Fruit fly (Drosophila melanogaster) whole organism, embryonic: ENCODE results near the gene Not10.

Experiments used
- Ada2b ChIP-seq: fragments of 200-800 bp; sonication (Bioruptor generic); IDR thresholded peaks from 2 replicates; pipeline ENCODE4 v1.3.6; 2022; ENCODE audit warnings: missing biosample characterization, missing genetic modification characterization
- CG10431 ChIP-seq: fragments of 200-800 bp; sonication (Bioruptor generic); optimal IDR thresholded peaks from 3 replicates; lab custom pipeline; 2018; ENCODE audit warnings: missing biosample characterization, mild to moderate bottlenecking, missing genetic modification characterization
- CG12071 ChIP-seq: fragments of 200-800 bp; sonication (Bioruptor generic); optimal IDR thresholded peaks from 3 replicates; lab custom pipeline; 2018; ENCODE audit warnings: missing biosample characterization, mild to moderate bottlenecking, missing genetic modification characterization
- CG12391 ChIP-seq: fragments of 200-800 bp; sonication (Bioruptor generic); optimal IDR thresholded peaks from 3 replicates; lab custom pipeline; 2018; ENCODE audit warnings: missing biosample characterization, mild to moderate bottlenecking, missing genetic modification characterization, moderate library complexity
- CG13424 ChIP-seq: fragments of 200-800 bp; sonication (Bioruptor generic); optimal IDR thresholded peaks from 2 replicates; lab custom pipeline; 2019; ENCODE audit warnings: missing biosample characterization, mild to moderate bottlenecking, missing genetic modification characterization, moderate library complexity
- CG17186 ChIP-seq: fragments of 200-800 bp; sonication (Bioruptor generic); optimal IDR thresholded peaks from 3 replicates; lab custom pipeline; 2017; ENCODE audit warnings: missing biosample characterization, missing genetic modification reagents, missing genetic modification characterization
- CG17359 ChIP-seq: fragments of 200-800 bp; sonication (Bioruptor generic); optimal IDR thresholded peaks from 3 replicates; lab custom pipeline; 2018; ENCODE audit warnings: missing biosample characterization, mild to moderate bottlenecking, missing genetic modification characterization, moderate library complexity
- CG18262 ChIP-seq: fragments of 200-800 bp; optimal IDR thresholded peaks from 3 replicates; lab custom pipeline; 2019; ENCODE audit warnings: missing biosample characterization, mild to moderate bottlenecking, missing genetic modification characterization, moderate library complexity
- CG18764 ChIP-seq: fragments of 200-800 bp; sonication (Bioruptor generic); optimal IDR thresholded peaks from 3 replicates; lab custom pipeline; 2016; ENCODE audit warnings: missing biosample characterization, missing genetic modification characterization
- CG2129 ChIP-seq: fragments of 200-800 bp; sonication (Bioruptor generic); IDR thresholded peaks from 2 replicates; pipeline ENCODE4 v1.3.6; 2022; ENCODE audit warnings: missing biosample characterization, missing genetic modification characterization; ENCODE audit not compliant: partially characterized antibody
- CG30020 ChIP-seq: fragments of 200-800 bp; optimal IDR thresholded peaks from 2 replicates; lab custom pipeline; 2019; ENCODE audit warnings: missing biosample characterization, mild to moderate bottlenecking, missing genetic modification characterization, moderate library complexity
- CG4707 ChIP-seq: fragments of 200-800 bp; sonication (Bioruptor generic); optimal IDR thresholded peaks from 2 replicates; lab custom pipeline; 2018; ENCODE audit warnings: missing biosample characterization, mild to moderate bottlenecking, missing genetic modification characterization, moderate library complexity
- CkIIα-i1 ChIP-seq: fragments of 200-800 bp; sonication (Bioruptor generic); IDR thresholded peaks from 2 replicates; pipeline ENCODE4 v1.3.6; 2022; ENCODE audit warnings: missing biosample characterization, missing genetic modification characterization
- D ChIP-seq, 2 experiments: fragments of 200-800 bp in 1 of 2; fragments of >200 bp in 1 of 2; sonication (Bioruptor generic) in 1 of 2; optimal IDR thresholded peaks; 2 replicates in 1 of 2; 3 replicates in 1 of 2; lab custom pipeline; 2017; ENCODE audit warnings: mild to moderate bottlenecking in 1 of 2, missing biosample characterization in 1 of 2, missing genetic modification characterization in 1 of 2, missing genetic modification reagents in 1 of 2
- D19A ChIP-seq: fragments of 200-800 bp; optimal IDR thresholded peaks from 3 replicates; lab custom pipeline; 2019; ENCODE audit warnings: missing biosample characterization, mild to moderate bottlenecking, missing genetic modification characterization, moderate library complexity
- Dfd ChIP-seq, 2 experiments: fragments of >200 bp; optimal IDR thresholded peaks; 2 replicates each; lab custom pipeline; 2017; ENCODE audit warnings: missing biosample characterization in 2 of 2, missing genetic modification characterization in 2 of 2
- Hr51 ChIP-seq, 2 experiments: fragments of 200-800 bp; sonication (Bioruptor generic); optimal IDR thresholded peaks; 2 replicates in 1 of 2; 3 replicates in 1 of 2; lab custom pipeline; 2016 to 2018; ENCODE audit warnings: missing biosample characterization in 2 of 2, missing genetic modification characterization in 2 of 2, mild to moderate bottlenecking in 1 of 2, moderate library complexity in 1 of 2
- Mes4 ChIP-seq: fragments of 200-800 bp; sonication (Bioruptor generic); optimal IDR thresholded peaks from 2 replicates; lab custom pipeline; 2016; ENCODE audit warnings: missing biosample characterization, missing genetic modification characterization
- Pdp1 ChIP-seq, 2 experiments: fragments of 200-800 bp; sonication (Bioruptor generic); optimal IDR thresholded peaks; 3 replicates each; lab custom pipeline; 2016; ENCODE audit warnings: missing biosample characterization in 2 of 2, missing genetic modification characterization in 2 of 2, mild to moderate bottlenecking in 1 of 2, moderate library complexity in 1 of 2
- Ptx1 ChIP-seq: fragments of 200-800 bp; sonication (Bioruptor generic); IDR thresholded peaks from 2 replicates; pipeline ENCODE4 v1.3.6; 2022; ENCODE audit warnings: missing biosample characterization, missing genetic modification characterization
- Sox100B ChIP-seq: fragments of 200-800 bp; sonication (Bioruptor generic); optimal IDR thresholded peaks from 3 replicates; lab custom pipeline; 2018; ENCODE audit warnings: missing biosample characterization, mild to moderate bottlenecking, missing genetic modification characterization
- Sox102F ChIP-seq: fragments of 200-800 bp; sonication (Bioruptor generic); optimal IDR thresholded peaks from 2 replicates; lab custom pipeline; 2018; ENCODE audit warnings: missing biosample characterization, mild to moderate bottlenecking, missing genetic modification characterization, moderate library complexity
- bab2 ChIP-seq: fragments of 200-800 bp; sonication (Bioruptor generic); optimal IDR thresholded peaks from 2 replicates; lab custom pipeline; 2016; ENCODE audit warnings: missing biosample characterization, missing genetic modification characterization
- chif ChIP-seq, 2 experiments: fragments of 200-800 bp; sonication (Bioruptor generic); optimal IDR thresholded peaks; 3 replicates each; lab custom pipeline; 2016; ENCODE audit warnings: missing biosample characterization in 2 of 2, missing genetic modification characterization in 2 of 2
- corto ChIP-seq: fragments of 200-800 bp; sonication (Bioruptor generic); optimal IDR thresholded peaks from 2 replicates; lab custom pipeline; 2016; ENCODE audit warnings: missing biosample characterization, mild to moderate bottlenecking, missing genetic modification characterization, moderate library complexity
- dati ChIP-seq: fragments of 200-800 bp; sonication (Bioruptor generic); IDR thresholded peaks from 2 replicates; pipeline ENCODE4 v1.3.6; 2022; ENCODE audit warnings: missing biosample characterization, missing genetic modification characterization
- dmrt99B ChIP-seq: fragments of 200-800 bp; sonication (Bioruptor generic); optimal IDR thresholded peaks from 2 replicates; lab custom pipeline; 2018; ENCODE audit warnings: missing biosample characterization, mild to moderate bottlenecking, missing genetic modification characterization, moderate library complexity
- fd96Cb ChIP-seq: fragments of 200-800 bp; sonication (Bioruptor generic); optimal IDR thresholded peaks from 2 replicates; lab custom pipeline; 2018; ENCODE audit warnings: missing biosample characterization, mild to moderate bottlenecking, missing genetic modification characterization, moderate library complexity
- grau ChIP-seq: fragments of 200-800 bp; optimal IDR thresholded peaks from 3 replicates; lab custom pipeline; 2019; ENCODE audit warnings: missing biosample characterization, mild to moderate bottlenecking, missing genetic modification characterization, moderate library complexity
- gsb-n ChIP-seq: fragments of 200-800 bp; sonication (Bioruptor generic); optimal IDR thresholded peaks from 3 replicates; lab custom pipeline; 2018; ENCODE audit warnings: missing biosample characterization, mild to moderate bottlenecking, missing genetic modification characterization
- hbn ChIP-seq: fragments of 200-800 bp; sonication (Bioruptor generic); IDR thresholded peaks from 2 replicates; pipeline ENCODE4 v1.3.6; 2022; ENCODE audit warnings: missing biosample characterization, missing genetic modification characterization; ENCODE audit not compliant: partially characterized antibody
- hkb ChIP-seq, 2 experiments: fragments of 200-800 bp in 1 of 2; fragments of >200 bp in 1 of 2; sonication (Bioruptor generic) in 1 of 2; IDR thresholded peaks in 1 of 2; optimal IDR thresholded peaks in 1 of 2; 2 replicates each; pipeline versions ENCODE4 v1.3.6 to Lab custom; 2017 to 2022; ENCODE audit warnings: missing biosample characterization in 1 of 2, missing genetic modification characterization in 1 of 2
- jing ChIP-seq: fragments of 200-800 bp; sonication (Bioruptor generic); optimal IDR thresholded peaks from 2 replicates; lab custom pipeline; 2018; ENCODE audit warnings: missing biosample characterization, mild to moderate bottlenecking, missing genetic modification characterization
- nmo ChIP-seq: fragments of 200-800 bp; sonication (Bioruptor generic); optimal IDR thresholded peaks from 2 replicates; lab custom pipeline; 2018; ENCODE audit warnings: missing biosample characterization, mild to moderate bottlenecking, missing genetic modification characterization, moderate library complexity
- psq ChIP-seq: fragments of 200-800 bp; sonication (Bioruptor generic); optimal IDR thresholded peaks from 2 replicates; lab custom pipeline; 2017; ENCODE audit warnings: missing biosample characterization, missing genetic modification characterization
- pzg ChIP-seq: fragments of 200-800 bp; sonication (Bioruptor generic); optimal IDR thresholded peaks from 3 replicates; lab custom pipeline; 2018; ENCODE audit warnings: missing biosample characterization, mild to moderate bottlenecking, missing genetic modification characterization, moderate library complexity
- row ChIP-seq: fragments of 200-800 bp; sonication (Bioruptor generic); IDR thresholded peaks from 3 replicates; pipeline ENCODE4 v1.3.6; 2022; ENCODE audit warnings: missing biosample characterization, missing genetic modification characterization
- run ChIP-seq: fragments of 200-800 bp; sonication (Bioruptor generic); optimal IDR thresholded peaks from 3 replicates; lab custom pipeline; 2018; ENCODE audit warnings: missing biosample characterization, mild to moderate bottlenecking, missing genetic modification characterization
- shn ChIP-seq: fragments of 200-800 bp; sonication (Bioruptor generic); optimal IDR thresholded peaks from 3 replicates; lab custom pipeline; 2016; ENCODE audit warnings: missing biosample characterization, missing genetic modification characterization
- unpg ChIP-seq: fragments of 200-800 bp; sonication (Bioruptor generic); optimal IDR thresholded peaks from 3 replicates; lab custom pipeline; 2018; ENCODE audit warnings: missing biosample characterization, mild to moderate bottlenecking, missing genetic modification characterization, moderate library complexity

The Not10 gene

DNA sequence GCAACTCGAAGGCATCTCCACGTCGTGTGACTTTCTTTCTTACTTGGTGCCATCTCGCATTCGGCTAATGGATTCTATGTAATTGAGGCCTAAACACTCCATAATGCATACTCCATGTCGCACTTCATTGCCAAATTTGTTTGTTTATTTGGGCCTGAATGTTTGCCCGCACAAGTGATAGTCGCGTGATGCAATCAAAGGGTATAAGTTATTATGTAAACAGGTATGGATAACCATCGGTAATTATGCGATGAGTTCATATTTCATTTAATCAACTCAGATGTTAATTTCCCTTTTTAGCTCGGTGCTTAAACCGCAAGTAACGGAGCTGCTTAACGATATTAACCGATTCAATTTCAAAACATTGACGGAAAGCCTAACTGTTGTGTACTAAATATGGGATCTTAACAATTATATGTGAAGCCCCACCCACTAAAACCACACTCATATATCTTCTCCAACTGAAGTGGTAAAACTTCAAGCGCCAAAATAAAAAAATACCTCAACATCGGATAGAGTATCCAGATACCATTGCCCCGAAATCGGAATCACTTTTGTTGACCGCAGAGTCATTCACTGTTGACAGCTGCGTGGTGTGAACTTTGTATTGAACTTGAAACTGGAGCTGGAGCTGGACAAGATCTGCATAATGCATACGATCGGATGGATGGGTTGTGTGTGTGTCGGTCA, 14.3 kb downstream of the Not10 start (continued):
- TF ChIP-seq fd96Cb (no peak), gsb-n (tag; lab: Kevin White, UChicago) (no peak), CG2129 (GFP tag; lab: Robert Waterston, UW) (no peak), CG10431 (GFP tag; lab: Kevin White, UChicago) (no peak), CG12391 (tag; lab: Kevin White, UChicago) (peak; percentile 5), hbn (GFP tag; lab: Robert Waterston, UW) (no peak), Ada2b (no peak), CG30020 (tag; lab: Kevin White, UChicago) (no peak), CG12071 (GFP tag; lab: Kevin White, UChicago) (no peak), CG18764 (GFP tag; lab: Kevin White, UChicago) (no peak), Mes4 (peak; percentile 19), dmrt99B (peak; percentile 32), row (peak; percentile 43), Dfd (GFP tag; optimal IDR thresholded peaks at IDR 0.05; lab: Kevin White, UChicago) (no peak), CG13424 (tag; lab: Kevin White, UChicago) (peak; percentile 15), hkb (optimal IDR thresholded peaks at IDR 0.05; lab: Kevin White, UChicago) (no peak), hkb (GFP tag; IDR thresholded peaks at IDR 0.05; lab: Robert Waterston, UW) (no peak), Ptx1 (0 out of 2 replicates have a peak, but pooled peaks have one; percentile 29), Hr51 (GFP tag; optimal IDR thresholded peaks at IDR 0.05; lab: Kevin White, UChicago) (peak in 1 of 2 experiments; percentile 34), CkIIα-i1 (GFP tag; lab: Robert Waterston, UW) (no peak), D (optimal IDR thresholded peaks at IDR 0.05; lab: Kevin White, UChicago) (no peak), D (GFP tag; optimal IDR thresholded peaks at IDR 0.05; lab: Kevin White, UChicago) (peak; percentile 0), CG17359 (tag; lab: Kevin White, UChicago) (peak; percentile 33), shn (GFP tag; lab: Kevin White, UChicago) (no peak), bab2 (GFP tag; lab: Kevin White, UChicago) (peak; percentile 11), pzg (GFP tag; lab: Kevin White, UChicago) (no peak), Sox100B (GFP tag; lab: Kevin White, UChicago) (peak; percentile 15), nmo (GFP tag; lab: Kevin White, UChicago) (peak; percentile 30), Pdp1 (GFP tag; optimal IDR thresholded peaks at IDR 0.05; lab: Kevin White, UChicago) (peak in 1 of 2 experiments; percentile 70), psq (GFP tag; lab: Kevin White, UChicago) (no peak), grau (peak; percentile 3), jing (GFP tag; lab: Kevin White, UChicago) (peak; percentile 26), run (tag; lab: Kevin White, UChicago) (peak; percentile 65), CG4707 (GFP tag; lab: Kevin White, UChicago) (peak; percentile 16), D19A (tag; lab: Kevin White, UChicago) (peak; percentile 96), unpg (GFP tag; lab: Kevin White, UChicago) (peak; percentile 18), Sox102F (GFP tag; lab: Kevin White, UChicago) (peak; percentile 42), dati (GFP tag; lab: Robert Waterston, UW) (no peak), CG17186 (GFP tag; lab: Kevin White, UChicago) (no peak), chif (GFP tag; optimal IDR thresholded peaks at IDR 0.05; lab: Kevin White, UChicago) (no peak), corto (no peak), CG18262 (tag; lab: Kevin White, UChicago) (peak; percentile 18)
- TF ChIP-seq, all 482 proteins: peak for 44
